Worm (Caenorhabditis elegans) whole organism, mixed stage, embryonic: ENCODE results near the gene C14F11.7.

Experiments used
- ces-1 ChIP-seq: fragments of 150-350 bp; optimal IDR thresholded peaks from 2 replicates; lab custom pipeline; 2014; ENCODE audit warnings: missing biosample characterization, missing genetic modification reagents, missing genetic modification characterization
- lin-13 ChIP-seq: fragments of 150-350 bp; optimal IDR thresholded peaks from 2 replicates; lab custom pipeline; 2014; ENCODE audit warnings: missing biosample characterization, missing genetic modification characterization
- pha-4 ChIP-seq: fragments of 150-350 bp; optimal IDR thresholded peaks from 2 replicates; lab custom pipeline; 2018; ENCODE audit warnings: missing biosample characterization, missing genetic modification reagents, missing genetic modification characterization

DNA sequence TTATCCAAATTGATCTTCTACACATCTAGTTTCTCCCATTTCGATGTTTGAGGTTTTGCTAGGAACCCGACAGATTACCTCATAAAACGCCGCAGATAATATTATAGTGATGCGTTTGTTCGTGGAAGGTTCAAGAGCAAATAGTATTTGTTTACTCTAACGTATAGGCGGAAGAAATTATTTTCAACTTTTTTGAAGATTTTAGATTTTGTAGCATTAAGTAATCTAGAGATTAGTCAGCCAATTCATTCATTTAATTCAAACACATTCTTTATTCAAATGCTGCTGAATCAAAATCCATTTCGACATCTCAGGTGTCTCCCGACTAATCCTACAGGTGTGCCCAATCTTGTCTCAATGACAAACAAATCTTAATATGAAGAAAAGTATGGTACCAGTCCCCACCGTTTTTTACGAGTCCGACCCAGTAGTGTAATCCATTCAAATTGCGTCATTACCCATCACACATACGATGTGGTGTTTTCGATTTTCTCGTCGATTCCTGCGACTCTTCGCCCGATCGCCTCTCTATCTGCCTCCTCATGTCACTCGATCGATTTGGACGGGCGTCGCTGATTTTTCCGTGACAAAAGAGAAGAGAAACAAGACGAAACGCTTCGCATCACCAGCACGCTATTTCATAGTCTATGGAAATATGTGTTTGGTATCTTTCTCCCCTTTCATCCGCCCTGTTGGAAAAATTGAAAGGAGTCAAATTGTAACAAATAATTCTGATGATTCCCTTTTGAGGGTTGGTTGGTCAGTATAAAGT is 45.7 kb upstream of the C14F11.7 start:
- TF ChIP-seq lin-13 (tag; lab: Kevin White, UChicago), result no peak
- TF ChIP-seq pha-4 (tag; lab: Kevin White, UChicago), result no peak
- no peak for TF ChIP-seq ces-1 (GFP tag; lab: Kevin White, UChicago)
